Worm (Caenorhabditis elegans): ENCODE measurements around the gene T28F3.9.

Gene T28F3.9

DNA sequence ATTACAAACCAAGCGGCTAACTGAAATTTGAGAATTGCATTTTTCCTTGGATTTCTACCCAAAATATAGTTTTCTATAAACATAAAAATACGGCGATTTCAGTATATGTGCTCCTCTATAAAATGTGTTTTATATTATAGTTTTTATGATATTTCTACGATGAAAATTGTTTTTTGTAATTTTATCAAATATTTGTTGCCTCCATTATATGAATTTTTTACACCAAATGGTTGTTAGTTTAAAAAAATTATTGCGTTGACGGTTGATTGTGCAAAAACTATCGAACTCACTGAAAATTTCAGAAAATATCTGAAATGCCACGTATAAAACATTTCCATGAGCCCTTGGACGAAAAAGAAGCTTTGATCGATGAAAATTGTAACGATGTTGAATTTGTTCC, at the start of gene T28F3.9:
Gene T28F3.9, plus strand, starts transcription at position 301 of the 400 bp plus-strand sequence.
- TF ChIP-seq pqm-1 (tag; optimal IDR thresholded peaks at IDR 0.05), result no peak
- no peak for TF ChIP-seq ceh-28 (tag; optimal IDR thresholded peaks at IDR 0.05)
- no peak for TF ChIP-seq fos-1 (tag; optimal IDR thresholded peaks at IDR 0.05)
- TF ChIP-seq skn-1 (tag; optimal IDR thresholded peaks at IDR 0.05), result no peak

DNA sequence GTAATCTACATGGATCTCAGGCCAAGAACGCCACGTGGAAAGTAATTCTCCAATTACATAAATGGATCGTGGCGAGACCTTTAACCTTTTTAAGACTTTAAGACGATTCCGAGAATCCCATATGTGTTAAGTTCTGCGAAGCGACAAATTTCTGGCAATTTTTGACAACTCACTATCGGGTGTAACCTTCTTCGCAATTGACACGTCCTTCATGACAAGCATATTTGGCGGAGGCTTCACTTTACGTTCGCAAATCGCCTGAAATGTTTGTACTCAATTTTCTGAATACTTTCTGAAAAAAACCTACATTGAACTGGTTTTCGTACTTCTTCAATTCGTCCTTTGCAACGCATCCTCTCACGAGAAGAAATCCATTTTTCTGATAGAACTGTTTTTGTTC, 49.5 kb upstream of the T28F3.9 start:
- no peak for TF ChIP-seq unc-62 (GFP tag; optimal IDR thresholded peaks at IDR 0.05)

DNA sequence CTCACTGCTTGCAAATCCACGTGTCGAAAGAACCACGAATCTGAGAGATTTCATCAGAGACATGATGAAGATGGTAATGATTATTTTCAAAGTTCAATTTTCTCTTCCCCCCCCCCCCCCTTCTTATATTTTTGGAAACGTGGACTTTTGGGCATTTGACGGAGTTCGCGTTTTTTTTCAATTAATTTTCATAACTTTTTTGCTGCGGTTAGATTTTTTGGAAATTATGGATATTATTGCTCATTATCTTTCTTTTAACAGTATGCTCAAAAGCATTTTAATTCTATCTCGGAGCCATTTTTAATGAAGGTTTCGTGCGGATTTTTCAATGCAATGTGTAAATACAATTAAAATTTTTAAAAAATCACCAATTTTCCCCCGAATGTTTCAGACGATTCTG, 49.0 kb upstream of the T28F3.9 start, which contains the start of gene phyh-1:
Gene phyh-1, minus strand, starts transcription at position 101 of the 400 bp plus-strand sequence.
- no peak for TF ChIP-seq lsy-12 (tag; optimal IDR thresholded peaks at IDR 0.05)
- no peak for TF ChIP-seq nhr-23 (tag; optimal IDR thresholded peaks at IDR 0.05)
- TF ChIP-seq nfya-1 (tag; optimal IDR thresholded peaks at IDR 0.05; ENCODE audit: insufficient read depth), result no peak
- no peak for TF ChIP-seq nhr-43 (tag; optimal IDR thresholded peaks at IDR 0.05; ENCODE audit: poor library complexity, severe bottlenecking)
- TF ChIP-seq tbx-2 (tag; optimal IDR thresholded peaks at IDR 0.05), result no peak
- no peak for TF ChIP-seq elt-1 (tag; optimal IDR thresholded peaks at IDR 0.05)
- TF ChIP-seq mdl-1 (tag; optimal IDR thresholded peaks at IDR 0.05), result no peak
- TF ChIP-seq nhr-28 (tag; optimal IDR thresholded peaks at IDR 0.05), result no peak
- TF ChIP-seq ceh-82 (tag; optimal IDR thresholded peaks at IDR 0.05), result no peak
- no peak for TF ChIP-seq nhr-12 (tag; optimal IDR thresholded peaks at IDR 0.05)
- no peak for TF ChIP-seq ztf-4 (tag; optimal IDR thresholded peaks at IDR 0.05)
- no peak for TF ChIP-seq daf-12 (tag; optimal IDR thresholded peaks at IDR 0.05)
- TF ChIP-seq R02D3.7 (tag; optimal IDR thresholded peaks at IDR 0.05), result no peak
- TF ChIP-seq pqm-1 (tag; optimal IDR thresholded peaks at IDR 0.05), result no peak
- TF ChIP-seq lin-39 (tag; optimal IDR thresholded peaks at IDR 0.05), result no peak
- TF ChIP-seq nhr-77 (tag; optimal IDR thresholded peaks at IDR 0.05), result no peak
- TF ChIP-seq elt-2 (tag; optimal IDR thresholded peaks at IDR 0.05), result no peak

DNA sequence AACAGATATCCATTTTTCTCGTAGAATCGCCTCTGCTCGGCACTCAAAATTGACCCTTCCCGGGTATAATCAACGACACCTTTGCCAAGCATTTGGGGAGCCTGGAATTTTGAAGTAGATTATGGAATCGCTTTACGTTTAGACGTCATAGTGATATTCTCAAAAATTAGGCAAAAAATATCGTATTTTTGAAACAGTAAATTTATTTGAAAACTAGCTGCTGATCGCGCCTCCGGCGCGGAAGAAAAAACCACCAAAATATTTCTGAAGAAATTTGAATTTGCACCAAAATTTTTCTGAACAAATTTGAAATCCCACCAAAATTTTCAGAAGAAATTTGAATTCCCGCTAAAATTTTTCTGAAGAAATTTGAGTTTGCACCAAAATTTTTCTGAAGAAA, 45.9 kb upstream of the T28F3.9 start, which contains the start of gene ZK550.6:
Gene ZK550.6, minus strand, starts transcription at position 101 of the 400 bp plus-strand sequence.
- TF ChIP-seq nhr-67 (tag; optimal IDR thresholded peaks at IDR 0.05), result no peak
- no peak for TF ChIP-seq lin-39 (tag; optimal IDR thresholded peaks at IDR 0.05)
- TF ChIP-seq hmg-11 (tag; optimal IDR thresholded peaks at IDR 0.05), result no peak
- no peak for TF ChIP-seq nhr-23 (tag; optimal IDR thresholded peaks at IDR 0.05)
- TF ChIP-seq elt-2 (tag; optimal IDR thresholded peaks at IDR 0.05), result no peak
- TF ChIP-seq tbx-2 (tag; optimal IDR thresholded peaks at IDR 0.05), result no peak
- no peak for TF ChIP-seq nhr-237 (tag; optimal IDR thresholded peaks at IDR 0.05)
- TF ChIP-seq egl-5 (tag; optimal IDR thresholded peaks at IDR 0.05), result no peak
- TF ChIP-seq egl-27 (tag; optimal IDR thresholded peaks at IDR 0.05), result no peak
- no peak for TF ChIP-seq mml-1 (tag; optimal IDR thresholded peaks at IDR 0.05)
- TF ChIP-seq nhr-12 (tag; optimal IDR thresholded peaks at IDR 0.05), result no peak
- TF ChIP-seq nhr-25 (tag; optimal IDR thresholded peaks at IDR 0.05), result no peak
- TF ChIP-seq zag-1 (tag; optimal IDR thresholded peaks at IDR 0.05), result no peak
- no peak for TF ChIP-seq nhr-43 (tag; optimal IDR thresholded peaks at IDR 0.05; ENCODE audit: poor library complexity, severe bottlenecking)
- no peak for TF ChIP-seq jun-1 (tag; optimal IDR thresholded peaks at IDR 0.05)
- no peak for TF ChIP-seq daf-12 (tag; optimal IDR thresholded peaks at IDR 0.05)
- no peak for TF ChIP-seq aly-2 (tag; optimal IDR thresholded peaks at IDR 0.05)
- no peak for TF ChIP-seq unc-62 (GFP tag; optimal IDR thresholded peaks at IDR 0.05)

DNA sequence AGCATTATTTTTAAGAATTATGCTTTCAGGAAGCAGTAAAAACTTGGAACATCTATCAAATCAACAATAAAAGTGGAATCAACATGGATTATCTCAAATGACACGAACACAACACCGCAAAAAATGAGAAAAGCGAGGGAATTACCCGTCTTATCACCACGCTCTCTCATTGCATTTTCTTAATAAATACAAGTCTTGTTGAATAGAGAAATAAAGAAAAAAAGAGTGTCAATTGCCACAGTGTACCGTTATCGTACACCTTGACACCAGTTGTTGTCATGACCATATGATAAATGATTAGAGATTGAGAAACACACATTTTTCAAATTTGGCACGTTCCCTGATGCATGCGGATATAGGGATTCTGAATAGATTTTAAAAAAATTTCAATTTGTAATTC, 44.6 kb upstream of the T28F3.9 start:
- no peak for TF ChIP-seq fos-1 (tag; optimal IDR thresholded peaks at IDR 0.05)
- peak; percentile 56 for TF ChIP-seq nhr-23 (tag; optimal IDR thresholded peaks at IDR 0.05)
- no peak for TF ChIP-seq elt-1 (tag; optimal IDR thresholded peaks at IDR 0.05)
- peak; percentile 96 for TF ChIP-seq elt-2 (tag; optimal IDR thresholded peaks at IDR 0.05)
- peak; percentile 28 for TF ChIP-seq nhr-43 (tag; optimal IDR thresholded peaks at IDR 0.05; ENCODE audit: poor library complexity, severe bottlenecking)
- TF ChIP-seq zag-1 (tag; optimal IDR thresholded peaks at IDR 0.05), result no peak
- TF ChIP-seq ceh-82 (tag; optimal IDR thresholded peaks at IDR 0.05), result no peak
- no peak for TF ChIP-seq snpc-4 (tag; optimal IDR thresholded peaks at IDR 0.05)
- TF ChIP-seq eor-1 (tag; optimal IDR thresholded peaks at IDR 0.05), result no peak
- TF ChIP-seq nfya-1 (tag; optimal IDR thresholded peaks at IDR 0.05; ENCODE audit: insufficient read depth), result peak; percentile 28
- TF ChIP-seq jun-1 (tag; optimal IDR thresholded peaks at IDR 0.05), result peak; percentile 10
- no peak for TF ChIP-seq fkh-2 (tag; optimal IDR thresholded peaks at IDR 0.05)
- TF ChIP-seq pqm-1 (tag; optimal IDR thresholded peaks at IDR 0.05), result peak; percentile 93
- TF ChIP-seq pha-4 (tag; optimal IDR thresholded peaks at IDR 0.05), result peak; percentile 64
- TF ChIP-seq nhr-76 (tag; optimal IDR thresholded peaks at IDR 0.05), result peak; percentile 85
- no peak for TF ChIP-seq lsy-12 (tag; optimal IDR thresholded peaks at IDR 0.05)
